Worm (Caenorhabditis elegans) whole organism, L4/young adult: ENCODE results near the gene ZK637.15.

Experiments used
- W03F9.2 ChIP-seq: fragments of 150-350 bp; optimal IDR thresholded peaks from 2 replicates; lab custom pipeline; 2014; ENCODE audit warnings: missing biosample characterization, missing genetic modification characterization
- dao-5 ChIP-seq: sonication (generic microtip); optimal IDR thresholded peaks from 2 replicates; lab custom pipeline; 2016; ENCODE audit warnings: missing genotype, missing genetic modification characterization, moderate library complexity, missing compliant biosample characterization
- him-1 ChIP-seq: sonication (generic microtip); optimal IDR thresholded peaks from 2 replicates; lab custom pipeline; 2016; ENCODE audit warnings: missing genotype, missing genetic modification reagents, missing genetic modification characterization, missing compliant biosample characterization

ce11 chrIII:8922061-8922460 lies 2.2 kb downstream of the ZK637.15 start:
- no peak for TF ChIP-seq W03F9.2 (tag; lab: Kevin White, UChicago)
- no peak for TF ChIP-seq him-1 (tag; lab: Kevin White, UChicago)
- no peak for TF ChIP-seq dao-5 (tag; lab: Kevin White, UChicago)
